Worm (Caenorhabditis elegans): ENCODE results near the gene F57G4.1.

F57G4.1 gene

ce11 chrV:17616807-17617206 lies 6.5 kb upstream of the F57G4.1 start, which contains the start of gene Y6G8.6:
Gene Y6G8.6, minus strand, starts transcription at chrV:17616904.
- TF ChIP-seq med-1 (GFP tag; optimal IDR thresholded peaks at IDR 0.05; ENCODE audit: insufficient read depth): no peak
- no peak for TF ChIP-seq ztf-23 (GFP tag; IDR thresholded peaks at IDR 0.05)
- no peak for TF ChIP-seq T22C8.4 (GFP tag; IDR thresholded peaks at IDR 0.05)
- TF ChIP-seq ref-1 (GFP tag; conservative IDR thresholded peaks at IDR 0.05): no peak
- no peak for TF ChIP-seq tab-1 (GFP tag; IDR thresholded peaks at IDR 0.05)
- no peak for TF ChIP-seq klf-2 (GFP tag; conservative IDR thresholded peaks at IDR 0.05)
- no peak for TF ChIP-seq flt-1 (GFP tag; IDR thresholded peaks at IDR 0.05)
- no peak for TF ChIP-seq cog-1 (tag; optimal IDR thresholded peaks at IDR 0.05)
- TF ChIP-seq ztf-29 (GFP tag; IDR thresholded peaks at IDR 0.05): no peak

- TF ChIP-seq ref-1 (GFP tag; conservative IDR thresholded peaks at IDR 0.05) (no peak), flt-1 (GFP tag; IDR thresholded peaks at IDR 0.05) (no peak), med-1 (GFP tag; optimal IDR thresholded peaks at IDR 0.05; ENCODE audit: insufficient read depth) (no peak), cog-1 (tag; optimal IDR thresholded peaks at IDR 0.05) (no peak), ztf-23 (GFP tag; IDR thresholded peaks at IDR 0.05) (no peak), tab-1 (GFP tag; IDR thresholded peaks at IDR 0.05) (no peak)
Observed at ce11 chrV:17620266-17620665, 3.1 kb upstream of the F57G4.1 start, which contains the start of gene Y6G8.8. Gene Y6G8.8, plus strand, starts transcription at chrV:17620566.

- TF ChIP-seq ref-1 (GFP tag; conservative IDR thresholded peaks at IDR 0.05) (no peak), ztf-23 (GFP tag; IDR thresholded peaks at IDR 0.05) (no peak)
Observed at ce11 chrV:17624906-17625305, 1.6 kb downstream of the F57G4.1 start, which contains the start of gene F57G4.11. Gene F57G4.11, plus strand, starts transcription at chrV:17625206.

ce11 chrV:17628566-17628965 lies 5.2 kb downstream of the F57G4.1 start, which contains the start of gene F57G4.10:
Gene F57G4.10, plus strand, starts transcription at chrV:17628866.
- TF ChIP-seq ztf-29 (GFP tag; IDR thresholded peaks at IDR 0.05) (no peak), ref-1 (GFP tag; conservative IDR thresholded peaks at IDR 0.05) (no peak), flt-1 (GFP tag; IDR thresholded peaks at IDR 0.05) (no peak), med-1 (GFP tag; optimal IDR thresholded peaks at IDR 0.05; ENCODE audit: insufficient read depth) (no peak)

- no peak for TF ChIP-seq flt-1 (GFP tag; IDR thresholded peaks at IDR 0.05)
- TF ChIP-seq ref-1 (GFP tag; conservative IDR thresholded peaks at IDR 0.05): no peak
- no peak for TF ChIP-seq tab-1 (GFP tag; IDR thresholded peaks at IDR 0.05)
- no peak for TF ChIP-seq klf-2 (GFP tag; conservative IDR thresholded peaks at IDR 0.05)
- TF ChIP-seq ztf-29 (GFP tag; IDR thresholded peaks at IDR 0.05): no peak
- TF ChIP-seq cog-1 (tag; optimal IDR thresholded peaks at IDR 0.05): no peak
Observed at ce11 chrV:17650427-17650826, 27.1 kb downstream of the F57G4.1 start, which contains the start of gene fbxa-192. Gene fbxa-192, minus strand, starts transcription at chrV:17650527.

ce11 chrV:17655205-17655604 lies 31.9 kb downstream of the F57G4.1 start:
- TF ChIP-seq cog-1 (tag; optimal IDR thresholded peaks at IDR 0.05): no peak
- no peak for TF ChIP-seq T22C8.4 (GFP tag; IDR thresholded peaks at IDR 0.05)
- TF ChIP-seq tab-1 (GFP tag; IDR thresholded peaks at IDR 0.05): no peak
- no peak for TF ChIP-seq ztf-29 (GFP tag; IDR thresholded peaks at IDR 0.05)
- no peak for TF ChIP-seq med-1 (GFP tag; optimal IDR thresholded peaks at IDR 0.05; ENCODE audit: insufficient read depth)
- TF ChIP-seq klf-2 (GFP tag; conservative IDR thresholded peaks at IDR 0.05): no peak
- TF ChIP-seq flt-1 (GFP tag; IDR thresholded peaks at IDR 0.05): no peak
- no peak for TF ChIP-seq ztf-23 (GFP tag; IDR thresholded peaks at IDR 0.05)
- TF ChIP-seq ref-1 (GFP tag; conservative IDR thresholded peaks at IDR 0.05): no peak

- TF ChIP-seq ref-1 (GFP tag; conservative IDR thresholded peaks at IDR 0.05) (no peak), cog-1 (tag; optimal IDR thresholded peaks at IDR 0.05) (no peak), T22C8.4 (GFP tag; IDR thresholded peaks at IDR 0.05) (no peak), ztf-29 (GFP tag; IDR thresholded peaks at IDR 0.05) (no peak), tab-1 (GFP tag; IDR thresholded peaks at IDR 0.05) (no peak)
Observed at ce11 chrV:17658824-17659223, 35.5 kb downstream of the F57G4.1 start.

- no peak for TF ChIP-seq T22C8.4 (GFP tag; IDR thresholded peaks at IDR 0.05)
- no peak for TF ChIP-seq ztf-23 (GFP tag; IDR thresholded peaks at IDR 0.05)
- TF ChIP-seq ztf-29 (GFP tag; IDR thresholded peaks at IDR 0.05): no peak
- TF ChIP-seq cog-1 (tag; optimal IDR thresholded peaks at IDR 0.05): no peak
- no peak for TF ChIP-seq klf-2 (GFP tag; conservative IDR thresholded peaks at IDR 0.05)
- no peak for TF ChIP-seq tab-1 (GFP tag; IDR thresholded peaks at IDR 0.05)
- TF ChIP-seq ref-1 (GFP tag; conservative IDR thresholded peaks at IDR 0.05): no peak
- no peak for TF ChIP-seq flt-1 (GFP tag; IDR thresholded peaks at IDR 0.05)
- no peak for TF ChIP-seq med-1 (GFP tag; optimal IDR thresholded peaks at IDR 0.05; ENCODE audit: insufficient read depth)
Observed at ce11 chrV:17659228-17659627, 35.9 kb downstream of the F57G4.1 start, which contains the start of gene fbxa-108. Gene fbxa-108, minus strand, starts transcription at chrV:17659385.

ce11 chrV:17660003-17660402 lies 36.7 kb downstream of the F57G4.1 start, which contains the start of gene dgat-2:
Gene dgat-2, plus strand, starts transcription at chrV:17660303.
- TF ChIP-seq ztf-23 (GFP tag; IDR thresholded peaks at IDR 0.05): no peak
- no peak for TF ChIP-seq klf-2 (GFP tag; conservative IDR thresholded peaks at IDR 0.05)
- TF ChIP-seq ztf-29 (GFP tag; IDR thresholded peaks at IDR 0.05): no peak
- TF ChIP-seq ref-1 (GFP tag; conservative IDR thresholded peaks at IDR 0.05): no peak
- no peak for TF ChIP-seq flt-1 (GFP tag; IDR thresholded peaks at IDR 0.05)
- TF ChIP-seq tab-1 (GFP tag; IDR thresholded peaks at IDR 0.05): no peak
- no peak for TF ChIP-seq cog-1 (tag; optimal IDR thresholded peaks at IDR 0.05)
- no peak for TF ChIP-seq T22C8.4 (GFP tag; IDR thresholded peaks at IDR 0.05)
- no peak for TF ChIP-seq med-1 (GFP tag; optimal IDR thresholded peaks at IDR 0.05; ENCODE audit: insufficient read depth)

ce11 chrV:17662260-17662659 lies 38.9 kb downstream of the F57G4.1 start:
- TF ChIP-seq ztf-29 (GFP tag; IDR thresholded peaks at IDR 0.05) (no peak), T22C8.4 (GFP tag; IDR thresholded peaks at IDR 0.05) (no peak), ref-1 (GFP tag; conservative IDR thresholded peaks at IDR 0.05) (no peak), cog-1 (tag; optimal IDR thresholded peaks at IDR 0.05) (no peak), tab-1 (GFP tag; IDR thresholded peaks at IDR 0.05) (no peak), ztf-23 (GFP tag; IDR thresholded peaks at IDR 0.05) (no peak), med-1 (GFP tag; optimal IDR thresholded peaks at IDR 0.05; ENCODE audit: insufficient read depth) (no peak), klf-2 (GFP tag; conservative IDR thresholded peaks at IDR 0.05) (no peak), flt-1 (GFP tag; IDR thresholded peaks at IDR 0.05) (no peak)

Data from whole organism, midembryonic.